Fruit fly (Drosophila melanogaster): ENCODE data around the gene CG44325.

CG44325 gene

DNA sequence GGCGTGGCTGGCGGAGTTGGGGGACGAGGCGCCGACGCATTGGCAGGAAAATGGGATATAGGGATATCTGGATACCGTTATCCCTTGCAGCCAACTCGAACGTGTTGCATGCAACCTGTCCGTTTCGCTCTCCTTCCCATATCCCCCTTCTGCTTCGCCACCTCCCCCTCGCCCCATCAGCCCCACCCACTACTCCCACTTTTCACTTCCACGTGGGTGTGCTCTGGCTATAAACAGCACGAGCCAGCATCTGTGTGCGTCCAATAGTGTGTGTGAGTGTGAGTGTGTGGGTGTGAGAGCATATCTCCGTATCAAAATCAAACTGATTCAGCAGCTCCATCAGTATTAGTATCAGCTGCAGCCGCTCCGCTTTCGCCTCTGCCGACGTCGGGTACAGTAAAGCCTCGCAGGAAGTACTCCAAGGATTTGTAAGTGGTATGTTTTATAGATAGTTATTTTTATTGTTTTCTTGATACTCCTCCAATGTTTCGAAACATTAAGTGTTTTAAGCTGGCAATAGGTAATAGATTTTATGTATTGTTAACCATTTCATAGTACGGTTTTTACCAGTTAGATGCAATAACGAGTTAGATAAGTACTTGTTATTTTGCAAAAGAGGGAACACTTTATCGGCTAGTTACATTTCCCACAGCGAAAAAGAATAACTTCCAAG is 40.8 kb upstream of the CG44325 start (continued):
- TF ChIP-seq CG12942 (GFP tag; optimal IDR thresholded peaks at IDR 0.05) (no peak), CG9932 (GFP tag; IDR thresholded peaks at IDR 0.05) (no peak), trh (GFP tag; optimal IDR thresholded peaks at IDR 0.05) (no peak), ara (GFP tag; IDR thresholded peaks at IDR 0.05) (no peak), fru (optimal IDR thresholded peaks at IDR 0.05) (no peak), nerfin-2 (GFP tag; IDR thresholded peaks at IDR 0.05; ENCODE audit: partially characterized antibody) (no peak), Dref (GFP tag; IDR thresholded peaks at IDR 0.05) (no peak), CG31365 (tag; optimal IDR thresholded peaks at IDR 0.05) (no peak), croc (GFP tag; conservative IDR thresholded peaks at IDR 0.05) (no peak), CG6254 (GFP tag; optimal IDR thresholded peaks at IDR 0.05) (no peak), Hr51 (GFP tag; optimal IDR thresholded peaks at IDR 0.05) (no peak), trem (tag; optimal IDR thresholded peaks at IDR 0.05) (peak; percentile 29), CG30431 (GFP tag; optimal IDR thresholded peaks at IDR 0.05) (no peak), CG30020 (tag; optimal IDR thresholded peaks at IDR 0.05) (no peak), bsh (GFP tag; optimal IDR thresholded peaks at IDR 0.05) (peak; percentile 18 to 64), esg (GFP tag; conservative IDR thresholded peaks at IDR 0.05) (0 out of 2 replicates have a peak, but pooled peaks have one; percentile 9), CG1603 (tag; optimal IDR thresholded peaks at IDR 0.05) (no peak), z (GFP tag; IDR thresholded peaks at IDR 0.05) (no peak), scrt (GFP tag; optimal IDR thresholded peaks at IDR 0.05) (peak; percentile 12), zf30C (GFP tag; optimal IDR thresholded peaks at IDR 0.05) (no peak), CG4730 (GFP tag; IDR thresholded peaks at IDR 0.05) (no peak), Med (GFP tag) (peak; percentile 58), bowl (GFP tag; IDR thresholded peaks at IDR 0.05) (no peak), slbo (GFP tag; IDR thresholded peaks at IDR 0.05) (no peak), mld (GFP tag; IDR thresholded peaks at IDR 0.05; ENCODE audit: partially characterized antibody) (no peak), Ets97D (GFP tag; optimal IDR thresholded peaks at IDR 0.05) (no peak), Ets65A (GFP tag) (no peak), Trl (optimal IDR thresholded peaks at IDR 0.05) (no peak), Trl (GFP tag; optimal IDR thresholded peaks at IDR 0.05) (no peak), sens (GFP tag) (peak; percentile 90), CoRest (tag; optimal IDR thresholded peaks at IDR 0.05) (no peak), Vsx1 (GFP tag; optimal IDR thresholded peaks at IDR 0.05) (no peak), lov (optimal IDR thresholded peaks at IDR 0.05) (no peak), lov (GFP tag; IDR thresholded peaks at IDR 0.05) (no peak), mam (GFP tag; optimal IDR thresholded peaks at IDR 0.05) (no peak), CG42726 (GFP tag; IDR thresholded peaks at IDR 0.05; ENCODE audit: partially characterized antibody) (no peak), Hey (tag; optimal IDR thresholded peaks at IDR 0.05) (no peak), unc-4 (GFP tag; IDR thresholded peaks at IDR 0.05; ENCODE audit: partially characterized antibody) (no peak), CG15696 (tag; optimal IDR thresholded peaks at IDR 0.05) (peak; percentile 5), ttk (GFP tag; IDR thresholded peaks at IDR 0.05) (no peak), Aef1 (GFP tag; IDR thresholded peaks at IDR 0.05) (no peak), CG12219 (GFP tag; optimal IDR thresholded peaks at IDR 0.05) (peak; percentile 17), CG14014 (GFP tag; IDR thresholded peaks at IDR 0.05) (no peak), ro (GFP tag; IDR thresholded peaks at IDR 0.05) (no peak), ase (GFP tag; IDR thresholded peaks at IDR 0.05) (no peak), gem (tag; optimal IDR thresholded peaks at IDR 0.05) (no peak), CG6683 (GFP tag; optimal IDR thresholded peaks at IDR 0.05) (no peak), CG8478 (optimal IDR thresholded peaks at IDR 0.05) (no peak), CG34422 (GFP tag; IDR thresholded peaks at IDR 0.05) (no peak), unpg (GFP tag; optimal IDR thresholded peaks at IDR 0.05) (no peak), crol (GFP tag; IDR thresholded peaks at IDR 0.05) (peak; percentile 84), danr (GFP tag; IDR thresholded peaks at IDR 0.05) (no peak)

Measured in whole organism, embryonic.